Worm (Caenorhabditis elegans) whole organism, L4 larva: ENCODE results near the gene irld-57.
"Not testable (repeated sequence)": the region's sequence is repeated elsewhere in the genome, so short reads cannot be mapped to it uniquely, and the experiment has no call there.

Experiments
- aly-2 ChIP-seq: sonication (generic microtip); optimal IDR thresholded peaks from 2 replicates; lab custom pipeline; 2018; ENCODE audit warnings: missing biosample characterization, missing genetic modification characterization
- ama-1 ChIP-seq: fragments of 150-350 bp; optimal IDR thresholded peaks from 2 replicates; lab custom pipeline; 2014; ENCODE audit warnings: inconsistent platforms, mixed read lengths
- fkh-10 ChIP-seq: fragments of 150-350 bp; optimal IDR thresholded peaks from 2 replicates; lab custom pipeline; 2014; ENCODE audit warnings: missing biosample characterization, missing genetic modification reagents, missing genetic modification characterization
- madf-5 ChIP-seq, 2 experiments: fragments of 200-800 bp; sonication (Bioruptor generic); IDR thresholded peaks; 2 replicates each; pipeline ENCODE4 v1.3.6; 2022; ENCODE audit warnings: missing compliant biosample characterization in 2 of 2, missing genetic modification characterization in 2 of 2
- mep-1 ChIP-seq: fragments of 150-350 bp; sonication (generic microtip); optimal IDR thresholded peaks from 3 replicates; lab custom pipeline; 2014; ENCODE audit warnings: missing biosample characterization, missing genetic modification characterization
- nhr-6 ChIP-seq: fragments of 150-350 bp; optimal IDR thresholded peaks from 2 replicates; lab custom pipeline; 2014; ENCODE audit warnings: missing biosample characterization, missing genetic modification characterization
- skn-1 ChIP-seq: fragments of 150-350 bp; optimal IDR thresholded peaks from 2 replicates; lab custom pipeline; 2014; ENCODE audit warnings: missing biosample characterization, missing genetic modification characterization
- snpc-4 ChIP-seq: fragments of 150-350 bp; optimal IDR thresholded peaks from 2 replicates; lab custom pipeline; 2014; ENCODE audit warnings: missing biosample characterization, missing genetic modification characterization
- unc-39 ChIP-seq: sonication (generic microtip); optimal IDR thresholded peaks from 2 replicates; lab custom pipeline; 2017; ENCODE audit warnings: missing biosample characterization, missing genetic modification characterization

- TF ChIP-seq nhr-6; unc-39; ama-1 (lab: Kevin White, UChicago); aly-2 (tag; lab: Kevin White, UChicago); snpc-4 (tag; lab: Kevin White, UChicago); fkh-10 (GFP tag; lab: Kevin White, UChicago); madf-5 (GFP tag; IDR thresholded peaks at IDR 0.05; lab: Robert Waterston, UW); skn-1 (tag; lab: Kevin White, UChicago); mep-1 (tag; lab: Kevin White, UChicago): not testable (repeated sequence)
Observed at ce11 chrV:15748343-15748742, 21.8 kb upstream of the irld-57 start, which contains the start of gene T23D5.8.
